Fruit fly (Drosophila melanogaster) whole organism, adult: ENCODE results near the gene Cog1.

ENCODE experiments used
- CG11617 ChIP-seq: fragments of 200-800 bp; sonication (Bioruptor generic); optimal IDR thresholded peaks from 2 replicates; lab custom pipeline; 2017; ENCODE audit warnings: mild to moderate bottlenecking, missing biosample characterization, missing genetic modification reagents, missing genetic modification characterization
- CG12768 ChIP-seq: fragments of 200-800 bp; sonication (Bioruptor generic); optimal IDR thresholded peaks from 2 replicates; lab custom pipeline; 2017; ENCODE audit warnings: missing biosample characterization, missing genetic modification characterization, mild to moderate bottlenecking, moderate library complexity, missing genetic modification reagents
- CG1620 ChIP-seq: fragments of 200-800 bp; sonication (Bioruptor generic); optimal IDR thresholded peaks from 2 replicates; lab custom pipeline; 2016; ENCODE audit warnings: missing biosample characterization, missing genetic modification characterization
- CG33017 ChIP-seq: fragments of 200-800 bp; sonication (Bioruptor generic); optimal IDR thresholded peaks from 2 replicates; lab custom pipeline; 2018; ENCODE audit warnings: missing biosample characterization, mild to moderate bottlenecking, missing genetic modification characterization, moderate library complexity
- CG5204 ChIP-seq: fragments of 200-800 bp; sonication (Bioruptor generic); optimal IDR thresholded peaks from 2 replicates; lab custom pipeline; 2016; ENCODE audit warnings: missing biosample characterization, missing genetic modification characterization
- CG7045 ChIP-seq: fragments of 200-800 bp; sonication (Bioruptor generic); optimal IDR thresholded peaks from 2 replicates; lab custom pipeline; 2017; ENCODE audit warnings: missing biosample characterization, mild to moderate bottlenecking, missing genetic modification characterization
- CG7101 ChIP-seq: fragments of 200-800 bp; sonication (Bioruptor generic); optimal IDR thresholded peaks from 2 replicates; lab custom pipeline; 2018; ENCODE audit warnings: missing biosample characterization, mild to moderate bottlenecking, missing genetic modification characterization, moderate library complexity
- Clk ChIP-seq: fragments of 200-800 bp; sonication (Bioruptor generic); optimal IDR thresholded peaks from 2 replicates; lab custom pipeline; 2017; ENCODE audit warnings: missing biosample characterization, missing genetic modification characterization
- Crg-1 ChIP-seq: fragments of 200-800 bp; sonication (Bioruptor generic); optimal IDR thresholded peaks from 2 replicates; lab custom pipeline; 2016; ENCODE audit warnings: missing biosample characterization, missing genetic modification characterization
- Hr96 ChIP-seq: fragments of 200-800 bp; sonication (Bioruptor generic); optimal IDR thresholded peaks from 2 replicates; lab custom pipeline; 2016; ENCODE audit warnings: missing biosample characterization, missing genetic modification characterization
- Mnt ChIP-seq: fragments of 200-800 bp; sonication (Bioruptor generic); optimal IDR thresholded peaks from 2 replicates; lab custom pipeline; 2016; ENCODE audit warnings: missing biosample characterization, mild to moderate bottlenecking, missing genetic modification characterization
- bab1 ChIP-seq: fragments of 200-800 bp; sonication (Bioruptor generic); optimal IDR thresholded peaks from 3 replicates; lab custom pipeline; 2019; ENCODE audit warnings: missing biosample characterization, mild to moderate bottlenecking, missing genetic modification characterization, moderate library complexity
- cic ChIP-seq: fragments of 200-800 bp; sonication (Bioruptor generic); optimal IDR thresholded peaks from 2 replicates; lab custom pipeline; 2017; ENCODE audit warnings: missing biosample characterization, mild to moderate bottlenecking, missing genetic modification characterization, moderate library complexity
- cnc ChIP-seq, 2 experiments: fragments of >200 bp; optimal IDR thresholded peaks; 2 replicates each; lab custom pipeline; 2017
- kay ChIP-seq: fragments of 200-800 bp; sonication (Bioruptor generic); peaks from one replicate; lab custom pipeline; 2016; ENCODE audit warnings: missing biosample characterization, missing genetic modification characterization, borderline replicate concordance
- ovo ChIP-seq: fragments of 200-800 bp; sonication (Bioruptor generic); optimal IDR thresholded peaks from 2 replicates; lab custom pipeline; 2016; ENCODE audit warnings: missing biosample characterization, missing genetic modification characterization
- pad ChIP-seq: fragments of 200-800 bp; sonication (Bioruptor generic); optimal IDR thresholded peaks from 3 replicates; lab custom pipeline; 2017; ENCODE audit warnings: missing biosample characterization, missing genetic modification characterization, mild to moderate bottlenecking, moderate library complexity, missing genetic modification reagents
- tj ChIP-seq: fragments of 200-800 bp; sonication (Bioruptor generic); optimal IDR thresholded peaks from 3 replicates; lab custom pipeline; 2017; ENCODE audit warnings: missing biosample characterization, mild to moderate bottlenecking, missing genetic modification characterization, moderate library complexity
- toe ChIP-seq: fragments of 200-800 bp; sonication (Bioruptor generic); optimal IDR thresholded peaks from 2 replicates; lab custom pipeline; 2016; ENCODE audit warnings: missing biosample characterization, missing genetic modification characterization

Cog1 gene

DNA sequence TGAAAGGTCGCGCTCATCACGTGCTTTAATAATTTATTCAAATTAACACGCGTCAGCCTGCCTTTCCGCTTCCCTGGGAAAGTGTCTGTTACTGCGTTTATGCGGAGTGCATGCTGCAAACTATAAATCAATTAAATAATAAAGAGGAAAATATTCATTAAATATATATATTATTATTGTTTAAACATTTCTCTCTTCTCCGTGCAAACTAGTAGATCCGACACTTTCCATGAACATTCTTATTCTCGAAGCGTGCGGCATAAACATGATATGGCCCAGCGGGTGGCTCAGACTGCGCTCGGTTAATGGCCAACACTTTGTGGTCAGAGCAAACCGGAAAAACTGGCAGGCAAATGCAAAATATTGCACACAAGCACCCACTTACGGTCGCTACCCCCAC, 51.1 kb downstream of the Cog1 start:
- TF ChIP-seq cnc (optimal IDR thresholded peaks at IDR 0.05; lab: Kevin White, UChicago) (no peak), CG1620 (GFP tag; lab: Kevin White, UChicago) (no peak), Clk (GFP tag; lab: Kevin White, UChicago) (no peak), toe (GFP tag; lab: Kevin White, UChicago) (no peak), CG7045 (GFP tag; lab: Kevin White, UChicago) (no peak), ovo (GFP tag; lab: Kevin White, UChicago) (no peak), tj (no peak), cic (GFP tag; lab: Kevin White, UChicago) (no peak), CG5204 (GFP tag; lab: Kevin White, UChicago) (no peak), Mnt (GFP tag; lab: Kevin White, UChicago) (no peak)

DNA sequence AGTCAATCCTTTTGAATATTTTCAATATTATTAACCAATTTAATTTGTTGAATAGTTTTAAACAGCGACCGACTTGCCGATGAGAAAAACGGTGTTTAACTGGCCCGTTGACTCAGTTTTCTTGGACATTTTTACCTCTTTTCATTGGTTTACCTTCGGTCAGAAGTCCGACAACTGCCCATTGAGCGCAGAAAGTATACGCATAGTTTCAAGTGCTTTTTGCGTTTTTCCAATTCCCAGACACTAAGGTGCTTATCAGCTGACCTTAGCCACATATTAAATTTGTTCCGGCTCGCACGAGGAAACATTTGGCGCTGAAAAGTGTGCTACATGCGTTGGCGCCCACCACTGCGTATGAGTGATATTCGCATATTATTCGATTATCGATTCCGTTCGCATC, 53.4 kb downstream of the Cog1 start, which contains the start of gene Cpn:
Cpn (minus strand) TSS at position 101 of the 400 bp plus-strand sequence.
- TF ChIP-seq Crg-1 (GFP tag; lab: Kevin White, UChicago) (no peak), cic (GFP tag; lab: Kevin White, UChicago) (no peak), CG7045 (GFP tag; lab: Kevin White, UChicago) (no peak), kay (GFP tag; lab: Kevin White, UChicago) (no peak), Hr96 (no peak), CG12768 (GFP tag; lab: Kevin White, UChicago) (no peak), cnc (optimal IDR thresholded peaks at IDR 0.05; lab: Kevin White, UChicago) (no peak), pad (GFP tag; lab: Kevin White, UChicago) (no peak), toe (GFP tag; lab: Kevin White, UChicago) (no peak), bab1 (GFP tag; lab: Kevin White, UChicago) (no peak), CG1620 (GFP tag; lab: Kevin White, UChicago) (no peak), Clk (GFP tag; lab: Kevin White, UChicago) (no peak), CG33017 (tag; lab: Kevin White, UChicago) (no peak), CG7101 (no peak), CG11617 (GFP tag; lab: Kevin White, UChicago) (no peak), Mnt (GFP tag; lab: Kevin White, UChicago) (no peak)
